Worm (Caenorhabditis elegans): ENCODE results near the gene K12H4.2.

K12H4.2 gene

ce11 chrIII:8020823-8021332 is 26.6 kb upstream of the K12H4.2 start, which contains the start of gene lin-36 (continued):
- TF ChIP-seq ctbp-1 (GFP tag; IDR thresholded peaks at IDR 0.05) = no peak
- TF ChIP-seq lsy-2 (tag; optimal IDR thresholded peaks at IDR 0.05) = peak in 1 of 2 experiments; percentile 90
- TF ChIP-seq aly-2 (tag; optimal IDR thresholded peaks at IDR 0.05) = no peak
- TF ChIP-seq mxl-3 (GFP tag; optimal IDR thresholded peaks at IDR 0.05) = peak; percentile 62
- TF ChIP-seq zip-11 (GFP tag; IDR thresholded peaks at IDR 0.05) = no peak
- peak; percentile 78 for TF ChIP-seq hlh-30 (tag; optimal IDR thresholded peaks at IDR 0.05; ENCODE audit: insufficient read depth)
- TF ChIP-seq Y5F2A.4 (GFP tag; optimal IDR thresholded peaks at IDR 0.05) = no peak
- TF ChIP-seq dve-1 (tag; optimal IDR thresholded peaks at IDR 0.05; ENCODE audit: insufficient read depth) = peak; percentile 78
- no peak for TF ChIP-seq ZK546.5 (tag; optimal IDR thresholded peaks at IDR 0.05)
- TF ChIP-seq ama-1 (optimal IDR thresholded peaks at IDR 0.05) = no peak
- no peak for TF ChIP-seq zag-1 (tag; optimal IDR thresholded peaks at IDR 0.05)
- no peak for TF ChIP-seq ces-1 (GFP tag; optimal IDR thresholded peaks at IDR 0.05)
- TF ChIP-seq nhr-11 (tag; optimal IDR thresholded peaks at IDR 0.05) = no peak
- no peak for TF ChIP-seq dmd-9 (GFP tag; IDR thresholded peaks at IDR 0.05)
- no peak for TF ChIP-seq lin-39 (tag; optimal IDR thresholded peaks at IDR 0.05)
- TF ChIP-seq ceh-20 (GFP tag; IDR thresholded peaks at IDR 0.05) = no peak
- no peak for TF ChIP-seq snpc-4 (tag; optimal IDR thresholded peaks at IDR 0.05)
- no peak for TF ChIP-seq nhr-111 (GFP tag; optimal IDR thresholded peaks at IDR 0.05)
- no peak for TF ChIP-seq attf-4 (tag; optimal IDR thresholded peaks at IDR 0.05)
- TF ChIP-seq ceh-32 (tag; optimal IDR thresholded peaks at IDR 0.05; ENCODE audit: poor library complexity) = no peak
- TF ChIP-seq spr-3 (GFP tag; optimal IDR thresholded peaks at IDR 0.05) = no peak
- TF ChIP-seq set-16 (GFP tag; IDR thresholded peaks at IDR 0.05) = no peak
- TF ChIP-seq cey-2 (tag; optimal IDR thresholded peaks at IDR 0.05; ENCODE audit: borderline replicate concordance, insufficient read depth) = no peak
- peak; percentile 17 for TF ChIP-seq nhr-77 (tag; optimal IDR thresholded peaks at IDR 0.05)
- TF ChIP-seq egl-43 (GFP tag; IDR thresholded peaks at IDR 0.05) = no peak
- TF ChIP-seq ceh-44 (GFP tag; IDR thresholded peaks at IDR 0.05) = no peak
- TF ChIP-seq php-3 (GFP tag; IDR thresholded peaks at IDR 0.05) = no peak
- TF ChIP-seq zfp-3 (GFP tag; conservative IDR thresholded peaks at IDR 0.05) = no peak
- TF ChIP-seq F49E8.2 (tag; optimal IDR thresholded peaks at IDR 0.05; ENCODE audit: borderline replicate concordance) = no peak
- TF ChIP-seq daf-19 (GFP tag; conservative IDR thresholded peaks at IDR 0.05) = no peak
- peak; percentile 87 for TF ChIP-seq nhr-6 (tag; optimal IDR thresholded peaks at IDR 0.05)
- 0 out of 2 replicates have a peak, but pooled peaks have one; percentile 18 for TF ChIP-seq mdt-29 (GFP tag; IDR thresholded peaks at IDR 0.05)
- no peak for TF ChIP-seq jun-1 (tag; optimal IDR thresholded peaks at IDR 0.05)
- TF ChIP-seq lir-3 (tag; optimal IDR thresholded peaks at IDR 0.05) = no peak
- no peak for TF ChIP-seq ceh-62 (tag; optimal IDR thresholded peaks at IDR 0.05)
- TF ChIP-seq nhr-25 (tag; optimal IDR thresholded peaks at IDR 0.05; ENCODE audit: borderline replicate concordance, insufficient read depth) = peak; percentile 11
- no peak for TF ChIP-seq Y48G9A.11 (GFP tag; IDR thresholded peaks at IDR 0.05)
- no peak for TF ChIP-seq lin-29 (GFP tag; IDR thresholded peaks at IDR 0.05)
- no peak for TF ChIP-seq daf-12 (tag; optimal IDR thresholded peaks at IDR 0.05)
- no peak for TF ChIP-seq ztf-7 (tag; optimal IDR thresholded peaks at IDR 0.05)
- TF ChIP-seq hif-1 (tag; optimal IDR thresholded peaks at IDR 0.05) = peak in 1 of 2 experiments; percentile 58
- no peak for TF ChIP-seq sdz-12 (GFP tag; optimal IDR thresholded peaks at IDR 0.05)
- peak; percentile 58 for TF ChIP-seq ceh-28 (tag; optimal IDR thresholded peaks at IDR 0.05)
- no peak for TF ChIP-seq saeg-2 (GFP tag; IDR thresholded peaks at IDR 0.05)
- TF ChIP-seq Y75B8A.6 (GFP tag; IDR thresholded peaks at IDR 0.05) = no peak
- TF ChIP-seq T26A8.4 (GFP tag; IDR thresholded peaks at IDR 0.05) = peak; percentile 56
- TF ChIP-seq zip-2 (tag; optimal IDR thresholded peaks at IDR 0.05) = no peak
- TF ChIP-seq unc-130 (GFP tag; optimal IDR thresholded peaks at IDR 0.05) = peak; percentile 17
- no peak for TF ChIP-seq snpc-1.2 (GFP tag; IDR thresholded peaks at IDR 0.05)
- no peak for TF ChIP-seq nhr-48 (tag; optimal IDR thresholded peaks at IDR 0.05)
- TF ChIP-seq nhr-10 (tag; optimal IDR thresholded peaks at IDR 0.05) = no peak

Data from whole organism, L4 larva.